Worm (Caenorhabditis elegans) whole organism, early embryonic: ENCODE results near the gene F53F4.7.

Experiments
- ama-1 ChIP-seq: fragments of 150-350 bp; optimal IDR thresholded peaks from 2 replicates; lab custom pipeline; 2014
- ceh-13 ChIP-seq: fragments of 200-800 bp; sonication (Bioruptor generic); optimal IDR thresholded peaks from 2 replicates; lab custom pipeline; 2018; ENCODE audit warnings: mild to moderate bottlenecking, missing genetic modification characterization, missing compliant biosample characterization
- flt-1 ChIP-seq: fragments of 200-800 bp; sonication (Bioruptor generic); IDR thresholded peaks from 2 replicates; pipeline ENCODE4 v1.3.6; 2022; ENCODE audit warnings: missing genetic modification characterization, missing compliant biosample characterization
- sea-1 ChIP-seq: fragments of 200-800 bp; sonication (Bioruptor generic); conservative IDR thresholded peaks from 2 replicates; pipeline ENCODE4 v1.3.6; 2022; ENCODE audit warnings: missing genetic modification characterization, missing compliant biosample characterization

ce11 chrV:13562748-13563147 is 51.0 kb downstream of the F53F4.7 start:
- no peak for TF ChIP-seq sea-1
- no peak for TF ChIP-seq flt-1
- TF ChIP-seq ama-1 (lab: Kevin White, UChicago): no peak
- TF ChIP-seq ceh-13: no peak
